Worm (Caenorhabditis elegans): ENCODE data around the gene C08H9.16.

- TF ChIP-seq tbx-2 (tag; optimal IDR thresholded peaks at IDR 0.05) (no peak), rnt-1 (tag; optimal IDR thresholded peaks at IDR 0.05) (no peak), fkh-10 (GFP tag; optimal IDR thresholded peaks at IDR 0.05) (no peak), dpl-1 (GFP tag; optimal IDR thresholded peaks at IDR 0.05) (no peak), C04F5.9 (tag; optimal IDR thresholded peaks at IDR 0.05) (no peak)
Measured at ce11 chrII:9857791-9858190, 34.8 kb upstream of the C08H9.16 start, which contains the start of gene chil-6.

All from whole organism, L1 larva.